Worm (Caenorhabditis elegans) whole organism, L3 larva: Measurements from ENCODE around the gene faah-3.
A peak's percentile ranks its signal among the peaks of the same experiment; 100 is the strongest.

Experiments
- R02D3.7 ChIP-seq: fragments of 150-350 bp; optimal IDR thresholded peaks from 2 replicates; lab custom pipeline; 2014; ENCODE audit warnings: missing biosample characterization, missing genetic modification characterization
- ZK546.5 ChIP-seq: sonication (generic microtip); optimal IDR thresholded peaks from 2 replicates; lab custom pipeline; 2017; ENCODE audit warnings: missing biosample characterization, missing genetic modification characterization
- aly-2 ChIP-seq: fragments of 150-350 bp; optimal IDR thresholded peaks from 2 replicates; lab custom pipeline; 2014; ENCODE audit warnings: missing biosample characterization, missing genetic modification characterization
- ama-1 ChIP-seq: fragments of 150-350 bp; optimal IDR thresholded peaks from 2 replicates; lab custom pipeline; 2018
- ceh-16 ChIP-seq: sonication (generic microtip); optimal IDR thresholded peaks from 2 replicates; lab custom pipeline; 2017; ENCODE audit warnings: missing biosample characterization, missing genetic modification characterization
- ceh-28 ChIP-seq: fragments of 150-350 bp; optimal IDR thresholded peaks from 2 replicates; lab custom pipeline; 2014; ENCODE audit warnings: missing biosample characterization, missing genetic modification reagents, missing genetic modification characterization
- ceh-82 ChIP-seq: fragments of 150-350 bp; optimal IDR thresholded peaks from 2 replicates; lab custom pipeline; 2014; ENCODE audit warnings: missing biosample characterization, missing genetic modification characterization
- ceh-9 ChIP-seq: sonication (generic microtip); optimal IDR thresholded peaks from 2 replicates; lab custom pipeline; 2018; ENCODE audit warnings: missing biosample characterization, missing genetic modification characterization
- daf-12 ChIP-seq: fragments of 150-350 bp; optimal IDR thresholded peaks from 2 replicates; lab custom pipeline; 2014; ENCODE audit warnings: missing biosample characterization, missing genetic modification reagents, missing genetic modification characterization
- egl-27 ChIP-seq: sonication (generic microtip); optimal IDR thresholded peaks from 4 replicates; lab custom pipeline; 2017; ENCODE audit warnings: missing biosample characterization, missing genetic modification reagents, missing genetic modification characterization
- egl-5 ChIP-seq: fragments of 150-350 bp; optimal IDR thresholded peaks from 2 replicates; lab custom pipeline; 2017; ENCODE audit warnings: missing biosample characterization, missing genetic modification reagents, missing genetic modification characterization, inconsistent platforms
- elt-1 ChIP-seq: fragments of 150-350 bp; optimal IDR thresholded peaks from 2 replicates; lab custom pipeline; 2014; ENCODE audit warnings: missing biosample characterization, missing genetic modification characterization
- elt-2 ChIP-seq: sonication (generic microtip); optimal IDR thresholded peaks from 2 replicates; lab custom pipeline; 2016; ENCODE audit warnings: missing genetic modification reagents, mild to moderate bottlenecking, missing genetic modification characterization, missing compliant biosample characterization
- elt-3 ChIP-seq, 3 experiments: fragments of 150-350 bp in 1 of 3; sonication (generic microtip) in 2 of 3; optimal IDR thresholded peaks; 2 replicates in 2 of 3; 4 replicates in 1 of 3; lab custom pipeline; 2014 to 2017; ENCODE audit warnings: missing biosample characterization in 3 of 3, missing genetic modification characterization in 3 of 3
- eor-1 ChIP-seq, 2 experiments: fragments of 150-350 bp; optimal IDR thresholded peaks; 2 replicates each; lab custom pipeline; 2014 to 2018; ENCODE audit warnings: missing biosample characterization in 2 of 2, missing genetic modification characterization in 2 of 2
- fkh-10 ChIP-seq: sonication (generic microtip); optimal IDR thresholded peaks from 2 replicates; lab custom pipeline; 2017; ENCODE audit warnings: missing biosample characterization, missing genetic modification reagents, missing genetic modification characterization
- fkh-2 ChIP-seq: fragments of 150-350 bp; optimal IDR thresholded peaks from 2 replicates; lab custom pipeline; 2014; ENCODE audit warnings: missing biosample characterization, missing genetic modification reagents, missing genetic modification characterization
- fos-1 ChIP-seq: fragments of 150-350 bp; optimal IDR thresholded peaks from 2 replicates; lab custom pipeline; 2014; ENCODE audit warnings: missing biosample characterization, missing genetic modification characterization
- hmg-11 ChIP-seq: sonication (generic microtip); optimal IDR thresholded peaks from 2 replicates; lab custom pipeline; 2016; ENCODE audit warnings: missing genetic modification characterization, missing compliant biosample characterization
- jun-1 ChIP-seq: fragments of 150-350 bp; optimal IDR thresholded peaks from 2 replicates; lab custom pipeline; 2014; ENCODE audit warnings: missing biosample characterization, missing genetic modification reagents, missing genetic modification characterization
- lin-15B ChIP-seq: fragments of 150-350 bp; optimal IDR thresholded peaks from 2 replicates; lab custom pipeline; 2014; ENCODE audit warnings: missing biosample characterization, missing genetic modification characterization
- lin-39 ChIP-seq: fragments of 150-350 bp; optimal IDR thresholded peaks from 2 replicates; lab custom pipeline; 2018; ENCODE audit warnings: missing biosample characterization, missing genetic modification reagents, missing genetic modification characterization
- lsy-12 ChIP-seq: sonication (generic microtip); optimal IDR thresholded peaks from 2 replicates; lab custom pipeline; 2016; ENCODE audit warnings: mild to moderate bottlenecking, missing genetic modification characterization, missing compliant biosample characterization
- mdl-1 ChIP-seq: fragments of 150-350 bp; optimal IDR thresholded peaks from 2 replicates; lab custom pipeline; 2014; ENCODE audit warnings: missing biosample characterization, missing genetic modification characterization
- mml-1 ChIP-seq: fragments of 150-350 bp; sonication (generic microtip); optimal IDR thresholded peaks from 3 replicates; lab custom pipeline; 2014; ENCODE audit warnings: missing biosample characterization, missing genetic modification characterization
- nfya-1 ChIP-seq: sonication (generic microtip); optimal IDR thresholded peaks from 2 replicates; lab custom pipeline; 2017; ENCODE audit warnings: missing genetic modification characterization, mild to moderate bottlenecking, missing compliant biosample characterization, antibody characterized with exemption, moderate library complexity; ENCODE audit not compliant: insufficient read depth
- nhr-11 ChIP-seq: fragments of 150-350 bp; optimal IDR thresholded peaks from 2 replicates; lab custom pipeline; 2014; ENCODE audit warnings: missing biosample characterization, missing genetic modification characterization
- nhr-12 ChIP-seq: fragments of 150-350 bp; optimal IDR thresholded peaks from 2 replicates; lab custom pipeline; 2014; ENCODE audit warnings: missing biosample characterization, missing genetic modification characterization
- nhr-23 ChIP-seq: fragments of 150-350 bp; optimal IDR thresholded peaks from 2 replicates; lab custom pipeline; 2014; ENCODE audit warnings: missing biosample characterization, missing genetic modification reagents, missing genetic modification characterization
- nhr-237 ChIP-seq: fragments of 150-350 bp; optimal IDR thresholded peaks from 2 replicates; lab custom pipeline; 2014; ENCODE audit warnings: missing biosample characterization, missing genetic modification characterization
- nhr-25 ChIP-seq: sonication (generic microtip); optimal IDR thresholded peaks from 2 replicates; lab custom pipeline; 2017; ENCODE audit warnings: missing biosample characterization, missing genetic modification characterization
- nhr-28 ChIP-seq: fragments of 150-350 bp; optimal IDR thresholded peaks from 2 replicates; lab custom pipeline; 2014; ENCODE audit warnings: missing biosample characterization, missing genetic modification characterization
- nhr-43 ChIP-seq: sonication (generic microtip); optimal IDR thresholded peaks from 2 replicates; lab custom pipeline; 2016; ENCODE audit warnings: mild to moderate bottlenecking, missing genetic modification characterization, missing compliant biosample characterization; ENCODE audit not compliant: poor library complexity, severe bottlenecking
- nhr-67 ChIP-seq: fragments of 150-350 bp; optimal IDR thresholded peaks from 2 replicates; lab custom pipeline; 2014; ENCODE audit warnings: missing biosample characterization, missing genetic modification characterization
- nhr-76 ChIP-seq: fragments of 150-350 bp; sonication (generic microtip); optimal IDR thresholded peaks from 5 replicates; lab custom pipeline; 2014; ENCODE audit warnings: missing biosample characterization, missing genetic modification characterization
- nhr-77 ChIP-seq: fragments of 150-350 bp; optimal IDR thresholded peaks from 2 replicates; lab custom pipeline; 2014; ENCODE audit warnings: missing biosample characterization, missing genetic modification characterization
- pha-4 ChIP-seq: fragments of 150-350 bp; optimal IDR thresholded peaks from 2 replicates; lab custom pipeline; 2014; ENCODE audit warnings: missing biosample characterization, missing genetic modification reagents, missing genetic modification characterization
- pqm-1 ChIP-seq: fragments of 150-350 bp; optimal IDR thresholded peaks from 2 replicates; lab custom pipeline; 2017; ENCODE audit warnings: missing biosample characterization, missing genetic modification characterization, inconsistent platforms
- sea-2 ChIP-seq: fragments of 150-350 bp; sonication (generic microtip); optimal IDR thresholded peaks from 4 replicates; lab custom pipeline; 2014; ENCODE audit warnings: missing biosample characterization, missing genetic modification reagents, missing genetic modification characterization
- skn-1 ChIP-seq: fragments of 150-350 bp; optimal IDR thresholded peaks from 2 replicates; lab custom pipeline; 2014; ENCODE audit warnings: missing biosample characterization, missing genetic modification characterization
- snpc-4 ChIP-seq: fragments of 150-350 bp; optimal IDR thresholded peaks from 2 replicates; lab custom pipeline; 2014; ENCODE audit warnings: missing biosample characterization, missing genetic modification characterization
- tbx-2 ChIP-seq: sonication (generic microtip); optimal IDR thresholded peaks from 2 replicates; lab custom pipeline; 2016; ENCODE audit warnings: mild to moderate bottlenecking, missing genetic modification characterization, missing compliant biosample characterization
- unc-39 ChIP-seq: sonication (generic microtip); optimal IDR thresholded peaks from 4 replicates; lab custom pipeline; 2017; ENCODE audit warnings: missing biosample characterization, missing genetic modification characterization
- unc-62 ChIP-seq: fragments of 150-350 bp; sonication (generic microtip); optimal IDR thresholded peaks from 4 replicates; lab custom pipeline; 2014; ENCODE audit warnings: missing biosample characterization, missing genetic modification reagents, missing genetic modification characterization
- zag-1 ChIP-seq: fragments of 150-350 bp; optimal IDR thresholded peaks from 2 replicates; lab custom pipeline; 2014; ENCODE audit warnings: missing biosample characterization, missing genetic modification characterization
- ztf-11 ChIP-seq: fragments of 150-350 bp; optimal IDR thresholded peaks from 2 replicates; lab custom pipeline; 2014; ENCODE audit warnings: missing biosample characterization, missing genetic modification characterization
- ztf-4 ChIP-seq: fragments of 150-350 bp; optimal IDR thresholded peaks from 2 replicates; lab custom pipeline; 2014; ENCODE audit warnings: missing biosample characterization, missing genetic modification characterization

Gene faah-3

ce11 chrIV:959221-959620, 13.8 kb upstream of the faah-3 start, which contains the start of gene plx-1:
TSS of gene plx-1 (plus strand) at chrIV:959521.
- TF ChIP-seq daf-12, result no peak
- no peak for TF ChIP-seq elt-3 (tag; optimal IDR thresholded peaks at IDR 0.05; lab: Kevin White, UChicago)
- no peak for TF ChIP-seq nfya-1
- TF ChIP-seq ceh-82 (tag; lab: Kevin White, UChicago), result no peak
- TF ChIP-seq, all 47 proteins: peak for 0

- TF ChIP-seq elt-1 (no peak), nhr-12 (tag; lab: Kevin White, UChicago) (no peak), snpc-4 (peak; percentile 7), ceh-9 (tag; lab: Kevin White, UChicago) (no peak), fos-1 (tag; lab: Kevin White, UChicago) (no peak), aly-2 (tag; lab: Kevin White, UChicago) (no peak), lin-39 (tag; lab: Kevin White, UChicago) (no peak), eor-1 (tag; optimal IDR thresholded peaks at IDR 0.05; lab: Kevin White, UChicago) (no peak), jun-1 (tag; lab: Kevin White, UChicago) (peak; percentile 59), fkh-2 (tag; lab: Kevin White, UChicago) (no peak), nfya-1 (peak; percentile 83), elt-2 (peak; percentile 63), R02D3.7 (tag; lab: Kevin White, UChicago) (peak; percentile 29), pha-4 (tag; lab: Kevin White, UChicago) (peak; percentile 70), mdl-1 (peak; percentile 19), tbx-2 (tag; lab: Kevin White, UChicago) (no peak), pqm-1 (peak; percentile 60), nhr-77 (tag; lab: Kevin White, UChicago) (no peak), unc-39 (tag; lab: Kevin White, UChicago) (no peak), ceh-28 (peak; percentile 58), daf-12 (no peak), elt-3 (tag; optimal IDR thresholded peaks at IDR 0.05; lab: Kevin White, UChicago) (no peak), nhr-237 (tag; lab: Kevin White, UChicago) (no peak), nhr-11 (tag; lab: Kevin White, UChicago) (no peak), hmg-11 (peak; percentile 54), mml-1 (no peak), unc-62 (GFP tag; lab: Kevin White, UChicago) (no peak), nhr-67 (no peak), egl-27 (no peak), skn-1 (tag; lab: Kevin White, UChicago) (no peak), nhr-23 (tag; lab: Kevin White, UChicago) (peak; percentile 68), ceh-82 (tag; lab: Kevin White, UChicago) (no peak), ama-1 (no peak), ztf-4 (tag; lab: Kevin White, UChicago) (no peak), ztf-11 (tag; lab: Kevin White, UChicago) (no peak), ceh-16 (tag; lab: Kevin White, UChicago) (no peak), fkh-10 (GFP tag; lab: Kevin White, UChicago) (no peak), lin-15B (tag; lab: Kevin White, UChicago) (peak; percentile 44), nhr-28 (tag; lab: Kevin White, UChicago) (no peak), lsy-12 (tag; lab: Kevin White, UChicago) (no peak), zag-1 (no peak), egl-5 (tag; lab: Kevin White, UChicago) (no peak), nhr-25 (tag; lab: Kevin White, UChicago) (peak; percentile 95), nhr-76 (tag; lab: Kevin White, UChicago) (no peak), sea-2 (GFP tag; lab: Kevin White, UChicago) (no peak), ZK546.5 (tag; lab: Kevin White, UChicago) (no peak), nhr-43 (tag; lab: Kevin White, UChicago) (no peak)
Observed at ce11 chrIV:957820-958219, 12.4 kb upstream of the faah-3 start.
